Fruit fly (Drosophila melanogaster) whole organism: ENCODE data around the gene Tcs5.

ENCODE experiments used
- CG8478 ChIP-seq: fragments of >200 bp; optimal IDR thresholded peaks from 2 replicates; lab custom pipeline; 2018; ENCODE audit warnings: inconsistent platforms
- Dll ChIP-seq: fragments of >200 bp; optimal IDR thresholded peaks from 2 replicates; lab custom pipeline; 2017
- EcR ChIP-seq, 2 experiments: fragments of >200 bp; optimal IDR thresholded peaks; 2 replicates each; lab custom pipeline; 2017; ENCODE audit warnings: missing biosample characterization in 2 of 2, missing genetic modification characterization in 2 of 2, missing genetic modification reagents in 2 of 2
- pan ChIP-seq: fragments of >200 bp; optimal IDR thresholded peaks from 2 replicates; lab custom pipeline; 2017
- psq ChIP-seq: fragments of >200 bp; optimal IDR thresholded peaks from 2 replicates; lab custom pipeline; 2017

DNA sequence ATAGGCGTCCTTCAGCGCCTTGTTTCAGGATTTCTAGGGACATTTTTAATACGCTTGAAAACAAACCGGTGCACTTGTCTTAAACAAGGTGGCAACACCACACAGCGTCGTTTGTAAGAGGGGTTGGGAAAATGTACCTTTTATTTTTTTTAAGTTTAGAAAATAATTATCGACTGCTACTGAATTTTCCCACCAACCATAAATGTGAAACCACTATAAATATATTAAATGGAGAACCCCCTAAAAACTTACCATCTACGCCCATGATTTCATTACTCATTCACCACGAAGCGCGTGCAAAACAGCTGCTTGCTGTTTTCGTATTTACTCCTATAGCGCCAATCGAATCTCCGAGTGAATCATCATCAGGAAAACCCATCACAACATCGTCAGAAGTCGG is at the start of gene Tcs5, which contains the start of gene CHMP2B:
- TF ChIP-seq pan (lab: Kevin White, UChicago) (no peak), psq (lab: Kevin White, UChicago) (no peak), EcR (GFP tag; optimal IDR thresholded peaks at IDR 0.05; lab: Kevin White, UChicago) (no peak), CG8478 (lab: Kevin White, UChicago) (no peak), Dll (lab: Kevin White, UChicago) (no peak)
